Worm (Caenorhabditis elegans) whole organism, early embryonic: ENCODE results near the gene exc-1.

ENCODE experiments used
- B0310.2 ChIP-seq: sonication (generic microtip); optimal IDR thresholded peaks from 2 replicates; lab custom pipeline; 2016; ENCODE audit warnings: mild to moderate bottlenecking, missing genetic modification characterization, missing compliant biosample characterization
- F13C5.2 ChIP-seq: sonication (generic microtip); optimal IDR thresholded peaks from 2 replicates; lab custom pipeline; 2017; ENCODE audit warnings: mild to moderate bottlenecking, missing genetic modification characterization, inconsistent platforms, missing compliant biosample characterization
- aly-1 ChIP-seq: sonication (generic microtip); optimal IDR thresholded peaks from 2 replicates; lab custom pipeline; 2016; ENCODE audit warnings: missing genetic modification characterization, missing compliant biosample characterization
- ama-1 ChIP-seq: fragments of 150-350 bp; optimal IDR thresholded peaks from 2 replicates; lab custom pipeline; 2014
- ceh-13 ChIP-seq: fragments of 200-800 bp; sonication (Bioruptor generic); optimal IDR thresholded peaks from 2 replicates; lab custom pipeline; 2018; ENCODE audit warnings: mild to moderate bottlenecking, missing genetic modification characterization, missing compliant biosample characterization
- ceh-36 ChIP-seq: sonication (generic microtip); optimal IDR thresholded peaks from 2 replicates; lab custom pipeline; 2016; ENCODE audit warnings: missing genetic modification characterization, inconsistent platforms, missing compliant biosample characterization
- ets-7 ChIP-seq: sonication (generic microtip); optimal IDR thresholded peaks from 2 replicates; lab custom pipeline; 2016; ENCODE audit warnings: missing genotype, missing genetic modification characterization, missing compliant biosample characterization
- flt-1 ChIP-seq: fragments of 200-800 bp; sonication (Bioruptor generic); IDR thresholded peaks from 2 replicates; pipeline ENCODE4 v1.3.6; 2022; ENCODE audit warnings: missing genetic modification characterization, missing compliant biosample characterization
- hmbx-1 ChIP-seq: sonication (generic microtip); optimal IDR thresholded peaks from 2 replicates; lab custom pipeline; 2016; ENCODE audit warnings: mild to moderate bottlenecking, missing genetic modification characterization, missing compliant biosample characterization
- hmg-4 ChIP-seq: fragments of 200-800 bp; sonication (Bioruptor generic); optimal IDR thresholded peaks from 2 replicates; lab custom pipeline; 2018; ENCODE audit warnings: mild to moderate bottlenecking, missing genetic modification characterization, missing compliant biosample characterization
- hnd-1 ChIP-seq: sonication (generic microtip); optimal IDR thresholded peaks from 2 replicates; lab custom pipeline; 2016; ENCODE audit warnings: missing genetic modification characterization, missing compliant biosample characterization
- pes-1 ChIP-seq: fragments of 200-800 bp; sonication (Bioruptor generic); IDR thresholded peaks from 2 replicates; pipeline ENCODE4 v1.3.6; 2022; ENCODE audit warnings: missing genetic modification reagents, missing genetic modification characterization, missing compliant biosample characterization
- scrt-1 ChIP-seq: fragments of 200-800 bp; sonication (Bioruptor generic); IDR thresholded peaks from 2 replicates; pipeline ENCODE4 v1.3.6; 2022; ENCODE audit warnings: missing genetic modification characterization, missing compliant biosample characterization
- sea-1 ChIP-seq: fragments of 200-800 bp; sonication (Bioruptor generic); conservative IDR thresholded peaks from 2 replicates; pipeline ENCODE4 v1.3.6; 2022; ENCODE audit warnings: missing genetic modification characterization, missing compliant biosample characterization
- tbx-11 ChIP-seq: fragments of 200-800 bp; sonication (Bioruptor generic); IDR thresholded peaks from 2 replicates; pipeline ENCODE4 v1.3.6; 2022; ENCODE audit warnings: missing genetic modification characterization, missing compliant biosample characterization
- tbx-37 ChIP-seq: fragments of 200-800 bp; sonication (Bioruptor generic); conservative IDR thresholded peaks from 2 replicates; pipeline ENCODE4 v1.3.6; 2022; ENCODE audit warnings: missing genetic modification reagents, missing genetic modification characterization, missing compliant biosample characterization
- tra-4 ChIP-seq: sonication (generic microtip); optimal IDR thresholded peaks from 2 replicates; lab custom pipeline; 2017; ENCODE audit warnings: missing genetic modification characterization, missing compliant biosample characterization

Gene exc-1

DNA sequence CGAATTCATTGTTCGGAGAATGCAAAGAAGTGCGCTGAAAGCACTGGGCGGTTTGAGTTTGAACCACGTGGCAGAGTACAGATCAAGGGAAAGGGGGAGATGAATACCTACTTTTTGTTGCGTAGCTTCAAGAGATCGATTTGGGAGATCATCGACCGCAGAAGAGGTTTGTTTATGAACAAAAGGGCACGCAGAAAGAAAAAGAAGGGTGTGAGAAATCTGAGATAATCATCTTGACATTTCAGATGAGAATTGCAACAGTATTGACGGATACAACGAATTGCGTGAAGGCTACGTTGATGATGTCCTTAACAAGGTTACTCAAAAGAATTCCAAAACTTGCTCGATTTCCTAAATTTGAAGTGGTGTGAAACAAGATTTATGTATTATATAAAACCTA, 8.1 kb upstream of the exc-1 start:
- TF ChIP-seq ets-7 = no peak

DNA sequence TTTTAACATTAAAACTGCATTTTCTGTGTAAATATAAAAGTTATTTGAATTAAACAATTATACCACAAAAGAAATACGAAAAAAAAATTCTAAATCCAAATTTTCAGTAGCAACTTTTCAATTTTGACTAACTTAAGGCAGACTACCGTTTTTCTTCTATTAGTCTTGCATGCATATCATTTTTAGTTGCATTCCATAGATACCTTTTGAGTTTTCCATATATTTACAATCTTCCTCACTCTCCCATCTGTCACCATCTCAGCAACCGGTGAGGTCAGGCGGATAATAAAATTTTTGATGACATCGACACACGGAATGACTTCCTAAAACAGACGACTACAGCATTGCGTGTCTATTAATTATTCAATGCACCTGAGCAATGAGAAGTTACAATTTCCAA, 1.5 kb upstream of the exc-1 start, which contains the start of gene gcy-36:
gcy-36 (plus strand) TSS at position 301 of the 400 bp plus-strand sequence.
- TF ChIP-seq hmbx-1 (tag; lab: Kevin White, UChicago) = no peak
- no peak for TF ChIP-seq aly-1 (tag; lab: Kevin White, UChicago)
- TF ChIP-seq B0310.2 (tag; lab: Kevin White, UChicago) = no peak
- TF ChIP-seq ceh-13 (GFP tag; lab: Kevin White, UChicago) = no peak
- no peak for TF ChIP-seq scrt-1 (GFP tag; lab: Robert Waterston, UW)

DNA sequence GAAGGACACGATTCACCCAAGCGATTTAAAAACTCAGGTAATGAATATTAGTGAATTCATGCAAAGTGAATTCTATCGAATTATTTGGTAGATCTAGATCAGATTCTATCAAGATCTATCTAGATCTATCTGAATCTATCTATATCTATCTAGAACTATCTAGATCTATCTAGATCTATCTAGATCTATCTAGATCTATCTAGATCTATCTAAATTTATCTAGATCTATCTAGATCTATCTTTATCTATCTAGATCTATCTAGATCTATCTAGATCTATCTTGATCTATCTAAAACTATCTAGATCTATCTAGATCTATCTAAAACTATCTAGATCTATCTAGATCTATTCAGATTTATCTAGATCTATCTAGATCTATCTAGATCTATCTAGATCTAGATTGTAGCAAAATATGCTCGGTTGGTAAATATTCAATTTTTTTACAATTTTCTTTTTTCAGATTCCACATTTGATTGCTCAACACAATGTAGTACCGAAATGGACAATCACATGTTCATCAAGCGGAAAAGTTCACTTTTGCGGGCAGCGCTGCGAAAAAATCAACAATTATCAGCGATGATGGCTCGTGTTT, 7.2 kb downstream of the exc-1 start:
- TF ChIP-seq ceh-36 (tag; lab: Kevin White, UChicago) (no peak), F13C5.2 (tag; lab: Kevin White, UChicago) (no peak), hnd-1 (no peak), ceh-13 (GFP tag; lab: Kevin White, UChicago) (no peak), hmbx-1 (tag; lab: Kevin White, UChicago) (no peak), pes-1 (no peak), ets-7 (no peak), hmg-4 (no peak), aly-1 (tag; lab: Kevin White, UChicago) (no peak), scrt-1 (GFP tag; lab: Robert Waterston, UW) (no peak)

DNA sequence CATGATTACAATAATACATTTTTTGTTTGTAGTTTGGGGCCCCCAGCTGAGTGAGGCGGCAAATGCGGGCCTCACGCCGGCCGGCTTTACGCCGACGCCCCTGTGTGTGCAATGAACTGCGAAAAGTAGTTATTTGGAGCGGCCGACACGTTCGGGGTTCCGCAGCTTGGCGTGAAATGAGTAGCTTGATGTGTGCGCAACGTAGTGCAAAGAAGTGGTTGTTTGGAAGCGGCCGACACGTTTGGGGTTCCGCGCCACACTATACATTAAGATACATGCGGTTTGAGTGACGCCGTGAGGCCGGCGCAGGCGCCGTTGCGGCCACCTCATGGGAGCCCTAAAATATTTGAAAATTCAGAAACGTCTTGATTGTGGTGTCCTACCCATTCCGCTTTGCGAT, 8.6 kb downstream of the exc-1 start:
- TF ChIP-seq tbx-11 (GFP tag; lab: Robert Waterston, UW) (no peak), F13C5.2 (tag; lab: Kevin White, UChicago) (no peak), pes-1 (no peak), scrt-1 (GFP tag; lab: Robert Waterston, UW) (no peak), hnd-1 (no peak)

DNA sequence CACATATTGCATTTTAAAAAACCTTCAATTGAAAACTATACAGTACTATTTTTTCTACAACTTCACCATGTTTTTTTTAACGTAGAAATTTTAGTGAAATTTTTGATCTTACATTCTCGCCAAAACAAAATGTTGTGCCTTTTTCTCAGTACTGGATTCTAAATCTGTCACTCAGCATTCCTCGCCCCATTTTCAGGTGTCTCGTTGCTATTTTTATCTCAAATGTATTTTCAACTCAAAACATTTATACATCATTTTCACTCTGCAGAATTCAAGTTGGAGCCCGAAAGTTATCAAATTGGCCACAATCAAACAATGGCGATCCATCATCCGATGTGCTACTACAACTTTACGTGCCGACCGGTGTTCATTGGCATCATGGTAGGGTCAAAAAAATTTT, 11.2 kb downstream of the exc-1 start, which contains the start of gene sprr-1:
sprr-1 (plus strand) TSS at position 269 of the 400 bp plus-strand sequence.
- TF ChIP-seq hmg-4 (no peak), ama-1 (lab: Kevin White, UChicago) (no peak), tbx-11 (GFP tag; lab: Robert Waterston, UW) (no peak), tbx-37 (GFP tag; lab: Robert Waterston, UW) (no peak), sea-1 (no peak), F13C5.2 (tag; lab: Kevin White, UChicago) (no peak)

DNA sequence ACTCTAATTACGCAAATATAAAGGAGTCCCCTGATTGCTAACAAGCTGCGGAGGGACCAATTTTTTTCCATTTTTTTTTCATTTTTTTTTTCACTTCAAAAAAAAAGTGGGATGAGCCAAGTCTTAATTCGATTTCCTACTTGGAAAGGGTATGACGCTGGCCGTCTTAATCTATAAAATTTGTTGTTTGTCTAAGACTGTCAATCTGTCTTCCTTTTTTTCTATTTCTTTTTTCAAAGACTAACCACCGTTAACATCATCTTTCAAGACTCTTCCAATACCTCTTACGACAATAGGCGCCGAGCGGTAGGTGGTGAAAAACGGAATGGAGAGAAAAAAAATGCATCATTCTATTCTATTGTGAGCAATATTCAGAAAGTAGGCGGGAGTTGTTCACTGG, 12.2 kb downstream of the exc-1 start:
- TF ChIP-seq aly-1 (tag; lab: Kevin White, UChicago) (no peak), F13C5.2 (tag; lab: Kevin White, UChicago) (no peak), tbx-37 (GFP tag; lab: Robert Waterston, UW) (no peak), flt-1 (GFP tag; lab: Robert Waterston, UW) (no peak), hmbx-1 (tag; lab: Kevin White, UChicago) (no peak), hmg-4 (no peak), B0310.2 (tag; lab: Kevin White, UChicago) (no peak), tbx-11 (GFP tag; lab: Robert Waterston, UW) (no peak), ceh-13 (GFP tag; lab: Kevin White, UChicago) (no peak)

DNA sequence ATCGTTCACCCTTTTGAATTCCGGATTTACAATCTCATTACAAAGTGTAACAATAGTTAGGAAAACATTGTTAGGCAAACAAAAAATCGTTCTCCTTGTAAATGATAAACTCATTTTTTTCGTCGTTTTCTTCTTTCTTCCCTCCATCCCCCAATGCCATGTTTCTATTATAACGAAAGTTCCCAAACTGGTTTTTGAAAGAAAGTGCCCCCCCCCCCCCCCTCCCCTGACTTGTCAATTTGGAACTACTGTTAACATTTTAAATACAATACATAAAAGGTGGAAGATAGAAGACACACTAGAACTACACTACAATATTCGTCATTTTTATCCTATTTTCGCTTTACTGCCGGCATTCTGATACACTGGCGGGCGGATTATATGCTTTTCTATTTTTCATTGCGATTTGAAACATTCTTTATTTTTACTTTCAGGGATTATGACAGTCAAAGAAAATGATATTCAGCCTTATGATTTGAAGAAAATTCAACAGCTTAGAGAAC, 30.9 kb downstream of the exc-1 start, which contains the start of gene R03A10.5:
R03A10.5 (plus strand) TSS at position 431 of the 503 bp plus-strand sequence.
- TF ChIP-seq pes-1 (no peak), F13C5.2 (tag; lab: Kevin White, UChicago) (no peak), tbx-37 (GFP tag; lab: Robert Waterston, UW) (no peak), ets-7 (no peak), ama-1 (lab: Kevin White, UChicago) (no peak), tbx-11 (GFP tag; lab: Robert Waterston, UW) (no peak), sea-1 (no peak), ceh-13 (GFP tag; lab: Kevin White, UChicago) (no peak), hmg-4 (no peak), ceh-36 (tag; lab: Kevin White, UChicago) (no peak), hmbx-1 (tag; lab: Kevin White, UChicago) (no peak), scrt-1 (GFP tag; lab: Robert Waterston, UW) (no peak), aly-1 (tag; lab: Kevin White, UChicago) (no peak), tra-4 (tag; lab: Kevin White, UChicago) (no peak), hnd-1 (no peak), flt-1 (GFP tag; lab: Robert Waterston, UW) (no peak)

DNA sequence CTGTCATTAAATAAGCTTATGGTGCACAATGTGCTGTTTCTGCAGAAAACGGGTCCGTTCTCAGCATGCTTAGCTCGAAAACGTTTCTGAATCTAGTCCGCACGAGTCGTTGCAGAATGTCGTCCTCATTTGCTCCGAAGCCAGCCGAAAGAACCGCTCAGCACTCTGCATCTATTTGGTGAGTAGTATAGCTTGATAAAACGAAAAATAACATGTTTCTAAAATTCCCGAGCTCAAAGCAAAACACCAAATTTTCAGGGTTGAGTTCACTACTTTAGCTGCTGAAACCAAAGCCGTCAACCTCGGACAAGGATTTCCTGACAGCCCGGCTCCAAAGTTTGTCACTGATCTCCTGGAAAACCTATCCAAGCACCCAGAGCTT, 35.5 kb downstream of the exc-1 start, which contains the start of gene nkat-3:
nkat-3 (plus strand) TSS at position 46 of the 382 bp plus-strand sequence.
- TF ChIP-seq flt-1 (GFP tag; lab: Robert Waterston, UW) = no peak
- no peak for TF ChIP-seq ama-1 (lab: Kevin White, UChicago)
- TF ChIP-seq ceh-13 (GFP tag; lab: Kevin White, UChicago) = no peak
- TF ChIP-seq hnd-1 = no peak
- no peak for TF ChIP-seq tbx-11 (GFP tag; lab: Robert Waterston, UW)
- no peak for TF ChIP-seq sea-1
- no peak for TF ChIP-seq tbx-37 (GFP tag; lab: Robert Waterston, UW)
- TF ChIP-seq aly-1 (tag; lab: Kevin White, UChicago) = no peak
- no peak for TF ChIP-seq ets-7
- no peak for TF ChIP-seq tra-4 (tag; lab: Kevin White, UChicago)
- TF ChIP-seq ceh-36 (tag; lab: Kevin White, UChicago) = no peak
